Fruit fly (Drosophila melanogaster) whole organism, embryonic: Measurements from ENCODE around the gene CG13309.

Experiments used
- Atf3 ChIP-seq: fragments of 200-800 bp; sonication (Bioruptor generic); optimal IDR thresholded peaks from 3 replicates; lab custom pipeline; 2016; ENCODE audit warnings: missing biosample characterization, missing genetic modification characterization
- Awh ChIP-seq: fragments of 200-800 bp; sonication (Bioruptor generic); IDR thresholded peaks from 2 replicates; pipeline ENCODE4, ENCODE4 v1.3.6; 2022; ENCODE audit warnings: missing biosample characterization, missing genetic modification characterization
- CG10267 ChIP-seq: fragments of 200-800 bp; sonication (Bioruptor generic); optimal IDR thresholded peaks from 2 replicates; lab custom pipeline; 2018; ENCODE audit warnings: missing biosample characterization, mild to moderate bottlenecking, missing genetic modification characterization, moderate library complexity
- CG13296 ChIP-seq: fragments of 200-800 bp; sonication (Bioruptor generic); optimal IDR thresholded peaks from 3 replicates; lab custom pipeline; 2018; ENCODE audit warnings: missing biosample characterization, mild to moderate bottlenecking, missing genetic modification characterization
- CG14710 ChIP-seq: fragments of 200-800 bp; sonication (Bioruptor generic); optimal IDR thresholded peaks from 3 replicates; lab custom pipeline; 2019; ENCODE audit warnings: missing biosample characterization, mild to moderate bottlenecking, missing genetic modification characterization, moderate library complexity
- CG15269 ChIP-seq: fragments of 200-800 bp; sonication (Bioruptor generic); optimal IDR thresholded peaks from 2 replicates; lab custom pipeline; 2018; ENCODE audit warnings: missing biosample characterization, mild to moderate bottlenecking, missing genetic modification characterization, moderate library complexity
- CG15514 ChIP-seq: fragments of 200-800 bp; sonication (Bioruptor generic); optimal IDR thresholded peaks from 3 replicates; lab custom pipeline; 2017; ENCODE audit warnings: missing biosample characterization, missing genetic modification characterization, mild to moderate bottlenecking, moderate library complexity, missing genetic modification reagents
- CG16863 ChIP-seq: fragments of 200-800 bp; sonication (Bioruptor generic); optimal IDR thresholded peaks from 3 replicates; lab custom pipeline; 2016; ENCODE audit warnings: missing biosample characterization, missing genetic modification characterization
- CG17568 ChIP-seq: fragments of 200-800 bp; sonication (Bioruptor generic); optimal IDR thresholded peaks from 2 replicates; lab custom pipeline; 2018; ENCODE audit warnings: missing biosample characterization, mild to moderate bottlenecking, missing genetic modification characterization, moderate library complexity
- CG18262 ChIP-seq: fragments of 200-800 bp; optimal IDR thresholded peaks from 3 replicates; lab custom pipeline; 2019; ENCODE audit warnings: missing biosample characterization, mild to moderate bottlenecking, missing genetic modification characterization, moderate library complexity
- CG18619 ChIP-seq: fragments of 200-800 bp; sonication (Bioruptor generic); optimal IDR thresholded peaks from 3 replicates; lab custom pipeline; 2017; ENCODE audit warnings: missing biosample characterization, mild to moderate bottlenecking, missing genetic modification characterization
- CG2129 ChIP-seq: fragments of 200-800 bp; sonication (Bioruptor generic); IDR thresholded peaks from 2 replicates; pipeline ENCODE4 v1.3.6; 2022; ENCODE audit warnings: missing biosample characterization, missing genetic modification characterization; ENCODE audit not compliant: partially characterized antibody
- CG2875 ChIP-seq: fragments of 200-800 bp; sonication (Bioruptor generic); optimal IDR thresholded peaks from 2 replicates; lab custom pipeline; 2017; ENCODE audit warnings: missing biosample characterization, mild to moderate bottlenecking, missing genetic modification characterization, missing genetic modification reagents
- CG2889 ChIP-seq: fragments of 200-800 bp; sonication (Bioruptor generic); IDR thresholded peaks from 3 replicates; pipeline ENCODE4 v1.3.6; 2022; ENCODE audit warnings: missing biosample characterization, missing genetic modification characterization
- CG31441 ChIP-seq: fragments of 200-800 bp; sonication (Bioruptor generic); IDR thresholded peaks from 2 replicates; pipeline ENCODE4 v1.3.6; 2022; ENCODE audit warnings: missing biosample characterization, missing genetic modification characterization
- CG7987 ChIP-seq: fragments of 200-800 bp; sonication (Bioruptor generic); optimal IDR thresholded peaks from 2 replicates; lab custom pipeline; 2018; ENCODE audit warnings: missing biosample characterization, mild to moderate bottlenecking, missing genetic modification characterization, moderate library complexity
- CG8478 ChIP-seq: fragments of >200 bp; optimal IDR thresholded peaks from 2 replicates; lab custom pipeline; 2018
- CG9215 ChIP-seq: fragments of 200-800 bp; sonication (Bioruptor generic); IDR thresholded peaks from 2 replicates; pipeline ENCODE4 v1.3.6; 2022; ENCODE audit warnings: missing biosample characterization, missing genetic modification characterization
- CG9876 ChIP-seq: fragments of 200-800 bp; sonication (Bioruptor generic); optimal IDR thresholded peaks from 2 replicates; lab custom pipeline; 2016; ENCODE audit warnings: missing biosample characterization, missing genetic modification characterization
- CTCF ChIP-seq: fragments of 200-800 bp; sonication (Bioruptor generic); optimal IDR thresholded peaks from 2 replicates; lab custom pipeline; 2017; ENCODE audit warnings: missing biosample characterization, mild to moderate bottlenecking, missing genetic modification characterization, moderate library complexity
- CoRest ChIP-seq: fragments of 200-800 bp; sonication (Bioruptor generic); optimal IDR thresholded peaks from 3 replicates; lab custom pipeline; 2018; ENCODE audit warnings: missing biosample characterization, mild to moderate bottlenecking, missing genetic modification characterization, moderate library complexity
- Dfd ChIP-seq, 2 experiments: fragments of >200 bp; optimal IDR thresholded peaks; 2 replicates each; lab custom pipeline; 2017; ENCODE audit warnings: missing biosample characterization in 2 of 2, missing genetic modification characterization in 2 of 2
- Dip2 ChIP-seq: fragments of 200-800 bp; sonication (Bioruptor generic); IDR thresholded peaks from 2 replicates; pipeline ENCODE4 v1.3.6; 2022; ENCODE audit warnings: missing biosample characterization, missing genetic modification characterization
- Elba2 ChIP-seq: fragments of 200-800 bp; sonication (Bioruptor generic); optimal IDR thresholded peaks from 3 replicates; lab custom pipeline; 2016; ENCODE audit warnings: missing biosample characterization, missing genetic modification characterization
- Ets65A ChIP-seq: fragments of 200-800 bp; sonication (Bioruptor generic); peaks from one replicate; lab custom pipeline; 2016; ENCODE audit warnings: missing biosample characterization, missing genetic modification characterization
- Fer1 ChIP-seq: fragments of 200-800 bp; sonication (Bioruptor generic); optimal IDR thresholded peaks from 2 replicates; lab custom pipeline; 2017; ENCODE audit warnings: missing biosample characterization, mild to moderate bottlenecking, missing genetic modification characterization
- HLH54F ChIP-seq: fragments of 200-800 bp; sonication (Bioruptor generic); optimal IDR thresholded peaks from 3 replicates; lab custom pipeline; 2016; ENCODE audit warnings: missing biosample characterization, missing genetic modification characterization
- Nf-YC ChIP-seq: fragments of 200-800 bp; optimal IDR thresholded peaks from 3 replicates; lab custom pipeline; 2019; ENCODE audit warnings: missing biosample characterization, mild to moderate bottlenecking, missing genetic modification characterization, moderate library complexity
- Oaz ChIP-seq: fragments of 200-800 bp; sonication (Bioruptor generic); IDR thresholded peaks from 2 replicates; pipeline ENCODE4 v1.3.6; 2022; ENCODE audit warnings: missing biosample characterization, missing genetic modification characterization
- Oli ChIP-seq: fragments of 200-800 bp; sonication (Bioruptor generic); optimal IDR thresholded peaks from 2 replicates; lab custom pipeline; 2018; ENCODE audit warnings: missing biosample characterization, mild to moderate bottlenecking, missing genetic modification characterization, moderate library complexity
- Ravus ChIP-seq: fragments of 200-800 bp; sonication (Bioruptor generic); IDR thresholded peaks from 2 replicates; pipeline ENCODE4 v1.3.6; 2022; ENCODE audit warnings: missing biosample characterization, missing genetic modification characterization
- Sox102F ChIP-seq: fragments of 200-800 bp; sonication (Bioruptor generic); optimal IDR thresholded peaks from 2 replicates; lab custom pipeline; 2018; ENCODE audit warnings: missing biosample characterization, mild to moderate bottlenecking, missing genetic modification characterization, moderate library complexity
- Tbp ChIP-seq: fragments of >200 bp; optimal IDR thresholded peaks from 2 replicates; lab custom pipeline; 2018; ENCODE audit warnings: missing biosample characterization, missing genetic modification characterization
- Xbp1 ChIP-seq: fragments of 200-800 bp; sonication (Bioruptor generic); optimal IDR thresholded peaks from 3 replicates; lab custom pipeline; 2016; ENCODE audit warnings: missing biosample characterization, mild to moderate bottlenecking, missing genetic modification characterization
- abd-A ChIP-seq: fragments of 200-800 bp; sonication (Bioruptor generic); optimal IDR thresholded peaks from 3 replicates; lab custom pipeline; 2019; ENCODE audit warnings: missing biosample characterization, mild to moderate bottlenecking, missing genetic modification characterization, moderate library complexity
- ara ChIP-seq: fragments of 200-800 bp; sonication (Bioruptor generic); IDR thresholded peaks from 2 replicates; pipeline ENCODE4 v1.3.6; 2022; ENCODE audit warnings: missing biosample characterization, missing genetic modification characterization
- ato ChIP-seq: fragments of 200-800 bp; sonication (Bioruptor generic); IDR thresholded peaks from 2 replicates; pipeline ENCODE4 v1.3.6; 2022; ENCODE audit warnings: missing biosample characterization, missing genetic modification characterization; ENCODE audit not compliant: partially characterized antibody
- cg ChIP-seq: fragments of 200-800 bp; sonication (Bioruptor generic); optimal IDR thresholded peaks from 3 replicates; lab custom pipeline; 2019; ENCODE audit warnings: missing biosample characterization, mild to moderate bottlenecking, missing genetic modification characterization, moderate library complexity
- cwo ChIP-seq: fragments of 200-800 bp; sonication (Bioruptor generic); optimal IDR thresholded peaks from 3 replicates; lab custom pipeline; 2017; ENCODE audit warnings: missing biosample characterization, missing genetic modification characterization, mild to moderate bottlenecking, moderate library complexity, missing genetic modification reagents
- esg ChIP-seq: fragments of 200-800 bp; sonication (Bioruptor generic); conservative IDR thresholded peaks from 2 replicates; pipeline ENCODE4 v1.3.6; 2022; ENCODE audit warnings: missing biosample characterization, missing genetic modification characterization
- eve ChIP-seq, 2 experiments: fragments of >200 bp; optimal IDR thresholded peaks; 2 replicates each; lab custom pipeline; 2017; ENCODE audit warnings: missing biosample characterization in 2 of 2, missing genetic modification characterization in 2 of 2
- kni ChIP-seq: fragments of 200-800 bp; sonication (Bioruptor generic); optimal IDR thresholded peaks from 3 replicates; lab custom pipeline; 2017; ENCODE audit warnings: mild to moderate bottlenecking, missing biosample characterization, missing genetic modification reagents, missing genetic modification characterization
- lbe ChIP-seq: fragments of 200-800 bp; sonication (Bioruptor generic); optimal IDR thresholded peaks from 2 replicates; lab custom pipeline; 2016; ENCODE audit warnings: missing biosample characterization, mild to moderate bottlenecking, missing genetic modification characterization
- otp ChIP-seq: fragments of 200-800 bp; sonication (Bioruptor generic); IDR thresholded peaks from 3 replicates; pipeline ENCODE4, ENCODE4 v1.3.6; 2022; ENCODE audit warnings: missing biosample characterization, missing genetic modification characterization
- p53 ChIP-seq: fragments of 200-800 bp; sonication (Bioruptor generic); optimal IDR thresholded peaks from 2 replicates; lab custom pipeline; 2016; ENCODE audit warnings: missing biosample characterization, missing genetic modification characterization
- phol ChIP-seq: fragments of 200-800 bp; sonication (Bioruptor generic); optimal IDR thresholded peaks from 3 replicates; lab custom pipeline; 2018; ENCODE audit warnings: missing biosample characterization, mild to moderate bottlenecking, missing genetic modification characterization, moderate library complexity
- pzg ChIP-seq: fragments of 200-800 bp; sonication (Bioruptor generic); optimal IDR thresholded peaks from 3 replicates; lab custom pipeline; 2018; ENCODE audit warnings: missing biosample characterization, mild to moderate bottlenecking, missing genetic modification characterization, moderate library complexity
- sens ChIP-seq: fragments of 200-800 bp; sonication (Bioruptor generic); peaks from one replicate; lab custom pipeline; 2016; ENCODE audit warnings: missing biosample characterization, missing genetic modification characterization
- ssp ChIP-seq: fragments of 200-800 bp; sonication (Bioruptor generic); IDR thresholded peaks from 2 replicates; pipeline ENCODE4 v1.3.6; 2022; ENCODE audit warnings: missing biosample characterization, missing genetic modification characterization
- vnd ChIP-seq: fragments of 200-800 bp; sonication (Bioruptor generic); IDR thresholded peaks from 3 replicates; pipeline ENCODE4 v1.3.6; 2022; ENCODE audit warnings: missing biosample characterization, missing genetic modification characterization; ENCODE audit not compliant: partially characterized antibody
- wdn ChIP-seq: fragments of 200-800 bp; sonication (Bioruptor generic); IDR thresholded peaks from 2 replicates; pipeline ENCODE4 v1.3.6; 2022; ENCODE audit warnings: missing biosample characterization, missing genetic modification characterization

CG13309 gene

DNA sequence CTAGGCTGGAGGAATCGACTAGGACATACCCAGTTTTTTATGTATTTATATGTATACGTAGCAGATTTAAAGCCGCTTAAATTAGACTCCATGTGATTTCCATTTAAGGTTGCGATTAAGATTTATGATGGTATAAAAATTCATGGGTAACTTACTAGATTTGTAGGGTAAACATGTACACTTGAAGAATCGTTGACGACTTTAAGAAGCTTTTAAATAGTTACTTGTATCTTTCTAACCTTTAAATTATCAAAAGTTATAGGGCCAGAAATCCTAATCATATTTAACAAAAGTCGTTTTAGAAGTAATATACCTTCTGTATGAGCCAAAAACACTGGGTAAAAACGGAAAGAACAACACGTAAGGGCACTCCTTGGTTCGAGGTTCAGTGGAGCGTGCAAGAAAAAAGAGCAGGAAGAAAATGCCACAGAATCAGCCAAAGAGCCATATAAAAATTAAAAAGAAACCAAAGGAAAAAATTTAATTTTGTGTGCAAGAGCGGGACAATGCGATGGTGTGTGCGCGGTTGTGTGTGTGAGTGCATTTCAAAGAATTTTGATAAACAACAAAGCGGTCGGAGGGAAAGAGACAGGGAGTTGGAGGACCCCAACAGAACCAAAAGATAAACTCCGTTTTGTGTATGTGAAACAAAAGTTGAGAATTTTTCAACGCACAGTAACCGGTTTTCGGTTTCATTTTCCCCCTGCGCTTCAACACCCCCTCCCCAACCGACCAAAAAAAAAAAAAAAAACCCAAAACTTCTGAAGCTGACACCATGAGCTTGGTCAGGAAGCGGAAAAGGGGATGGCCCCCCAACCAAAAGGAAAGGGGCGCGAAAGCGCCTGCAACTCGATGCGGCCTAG lies 29.6 kb downstream of the CG13309 start (continued):
- TF ChIP-seq CG2889 (GFP tag; lab: Robert Waterston, UW) = no peak
- TF ChIP-seq CG9215 (GFP tag; lab: Robert Waterston, UW) = no peak
- TF ChIP-seq CG10267 (tag; lab: Kevin White, UChicago) = peak; percentile 45
- TF ChIP-seq CoRest (tag; lab: Kevin White, UChicago) = no peak
- TF ChIP-seq Awh = no peak
- no peak for TF ChIP-seq Oaz (GFP tag; lab: Robert Waterston, UW)
- TF ChIP-seq Tbp (GFP tag; lab: Kevin White, UChicago) = no peak
- no peak for TF ChIP-seq CG2875 (GFP tag; lab: Kevin White, UChicago)
- TF ChIP-seq Dip2 (GFP tag; lab: Robert Waterston, UW) = no peak
- TF ChIP-seq CG9876 = no peak
- no peak for TF ChIP-seq Fer1 (GFP tag; lab: Kevin White, UChicago)
- TF ChIP-seq Sox102F = no peak
- no peak for TF ChIP-seq Atf3 (GFP tag; lab: Kevin White, UChicago)
- TF ChIP-seq ara = no peak
- TF ChIP-seq CG7987 (GFP tag; lab: Kevin White, UChicago) = no peak
- peak; percentile 59 for TF ChIP-seq kni (GFP tag; lab: Kevin White, UChicago)
- TF ChIP-seq Xbp1 (GFP tag; lab: Kevin White, UChicago) = no peak
- TF ChIP-seq Elba2 (GFP tag; lab: Kevin White, UChicago) = no peak
- TF ChIP-seq Dfd (GFP tag; optimal IDR thresholded peaks at IDR 0.05; lab: Kevin White, UChicago) = no peak
- no peak for TF ChIP-seq p53 (GFP tag; lab: Kevin White, UChicago)
- no peak for TF ChIP-seq esg (GFP tag; lab: Robert Waterston, UW)
- TF ChIP-seq CG18262 (tag; lab: Kevin White, UChicago) = peak; percentile 73
- TF ChIP-seq CG31441 (GFP tag; lab: Robert Waterston, UW) = 0 out of 2 replicates have a peak, but pooled peaks have one; percentile 25
- peak; percentile 35 for TF ChIP-seq phol (tag; lab: Kevin White, UChicago)
- no peak for TF ChIP-seq cwo
- no peak for TF ChIP-seq CG2129 (GFP tag; lab: Robert Waterston, UW)
- no peak for TF ChIP-seq ssp (GFP tag; lab: Robert Waterston, UW)
- TF ChIP-seq cg (GFP tag; lab: Kevin White, UChicago) = peak; percentile 57
- TF ChIP-seq Ravus (GFP tag; lab: Robert Waterston, UW) = no peak
- TF ChIP-seq CG16863 (GFP tag; lab: Kevin White, UChicago) = no peak
- no peak for TF ChIP-seq CG17568 (GFP tag; lab: Kevin White, UChicago)
- TF ChIP-seq CG8478 (lab: Kevin White, UChicago) = no peak
- no peak for TF ChIP-seq Nf-YC (tag; lab: Kevin White, UChicago)
- no peak for TF ChIP-seq otp
- no peak for TF ChIP-seq pzg (GFP tag; lab: Kevin White, UChicago)
- no peak for TF ChIP-seq wdn (GFP tag; lab: Robert Waterston, UW)
- no peak for TF ChIP-seq CG15514 (GFP tag; lab: Kevin White, UChicago)
- no peak for TF ChIP-seq vnd (GFP tag; lab: Robert Waterston, UW)
- no peak for TF ChIP-seq CG13296 (GFP tag; lab: Kevin White, UChicago)
- TF ChIP-seq CG14710 (tag; lab: Kevin White, UChicago) = peak; percentile 56
- no peak for TF ChIP-seq Ets65A (GFP tag; lab: Kevin White, UChicago)
- no peak for TF ChIP-seq CG15269
- no peak for TF ChIP-seq HLH54F (GFP tag; lab: Kevin White, UChicago)
- TF ChIP-seq CTCF (GFP tag; lab: Kevin White, UChicago) = no peak
- peak; percentile 89 for TF ChIP-seq sens (GFP tag; lab: Kevin White, UChicago)
- TF ChIP-seq ato = no peak
- no peak for TF ChIP-seq abd-A
- TF ChIP-seq Oli = peak; percentile 14
- no peak for TF ChIP-seq eve (GFP tag; optimal IDR thresholded peaks at IDR 0.05; lab: Kevin White, UChicago)
- no peak for TF ChIP-seq CG18619
- TF ChIP-seq lbe (GFP tag; lab: Kevin White, UChicago) = peak; percentile 57
